Worm (Caenorhabditis elegans) whole organism, young adult: Measurements from ENCODE around the gene C33D3.5.

Source experiments
- C06A6.2 ChIP-seq: fragments of 200-800 bp; sonication (Bioruptor generic); conservative IDR thresholded peaks from 2 replicates; pipeline ENCODE4 v1.3.6; 2022; ENCODE audit warnings: missing genetic modification characterization, missing compliant biosample characterization
- F10E7.11 ChIP-seq: sonication (generic microtip); optimal IDR thresholded peaks from 2 replicates; lab custom pipeline; 2017; ENCODE audit warnings: mild to moderate bottlenecking, missing genetic modification characterization, moderate library complexity, missing compliant biosample characterization
- F37B4.10 ChIP-seq: fragments of 200-800 bp; sonication (Bioruptor generic); IDR thresholded peaks from 2 replicates; pipeline ENCODE4 v1.3.6; 2022; ENCODE audit warnings: missing genetic modification characterization, missing compliant biosample characterization
- F52B5.7 ChIP-seq: sonication (generic microtip); optimal IDR thresholded peaks from 2 replicates; lab custom pipeline; 2016; ENCODE audit warnings: mild to moderate bottlenecking, missing genetic modification characterization, missing compliant biosample characterization
- F57C9.4 ChIP-seq: sonication (generic microtip); optimal IDR thresholded peaks from 2 replicates; lab custom pipeline; 2017; ENCODE audit warnings: mild to moderate bottlenecking, missing genetic modification characterization, missing compliant biosample characterization
- K11D2.4 ChIP-seq: fragments of 200-800 bp; sonication (Bioruptor generic); IDR thresholded peaks from 2 replicates; pipeline ENCODE4 v1.3.6; 2022; ENCODE audit warnings: missing genetic modification reagents, missing genetic modification characterization, missing compliant biosample characterization
- T26A5.8 ChIP-seq: sonication (generic microtip); optimal IDR thresholded peaks from 2 replicates; lab custom pipeline; 2016; ENCODE audit warnings: missing genetic modification characterization, missing compliant biosample characterization
- Y53F4B.3 ChIP-seq: fragments of 200-800 bp; sonication (Bioruptor generic); IDR thresholded peaks from 2 replicates; pipeline ENCODE4 v1.3.6; 2022; ENCODE audit warnings: missing genetic modification reagents, missing genetic modification characterization, missing compliant biosample characterization
- Y79H2A.3 ChIP-seq: fragments of 200-800 bp; sonication (Bioruptor generic); conservative IDR thresholded peaks from 2 replicates; pipeline ENCODE4 v1.3.6; 2022; ENCODE audit warnings: missing genetic modification reagents, missing genetic modification characterization, missing compliant biosample characterization
- ZK185.1 ChIP-seq: sonication (generic microtip); optimal IDR thresholded peaks from 2 replicates; lab custom pipeline; 2016; ENCODE audit warnings: mild to moderate bottlenecking, missing genetic modification characterization, missing compliant biosample characterization; ENCODE audit not compliant: poor library complexity, severe bottlenecking
- aptf-3 ChIP-seq: fragments of 200-800 bp; sonication (Bioruptor generic); IDR thresholded peaks from 2 replicates; pipeline ENCODE4 v1.3.6; 2022; ENCODE audit warnings: missing genetic modification characterization, missing compliant biosample characterization
- atf-7 ChIP-seq: sonication (generic microtip); optimal IDR thresholded peaks from 2 replicates; lab custom pipeline; 2017; ENCODE audit warnings: mild to moderate bottlenecking, missing genetic modification characterization, missing compliant biosample characterization
- attf-3 ChIP-seq: fragments of 200-800 bp; sonication (Bioruptor generic); conservative IDR thresholded peaks from 2 replicates; pipeline ENCODE4 v1.3.6; 2022; ENCODE audit warnings: missing genetic modification reagents, missing genetic modification characterization, missing compliant biosample characterization
- attf-5 ChIP-seq: fragments of 200-800 bp; sonication (Bioruptor generic); optimal IDR thresholded peaks from 2 replicates; lab custom pipeline; 2018; ENCODE audit warnings: mild to moderate bottlenecking, missing genetic modification characterization, missing compliant biosample characterization
- attf-6 ChIP-seq: fragments of 200-800 bp; sonication (Bioruptor generic); IDR thresholded peaks from 2 replicates; pipeline ENCODE4 v1.3.6; 2022; ENCODE audit warnings: missing genetic modification reagents, missing genetic modification characterization, missing compliant biosample characterization
- ccch-3 ChIP-seq: fragments of 200-800 bp; sonication (Bioruptor generic); optimal IDR thresholded peaks from 2 replicates; lab custom pipeline; 2018; ENCODE audit warnings: mild to moderate bottlenecking, missing genetic modification characterization, missing compliant biosample characterization
- cebp-1 ChIP-seq, 2 experiments: fragments of 200-800 bp in 1 of 2; sonication (Bioruptor generic) in 1 of 2; sonication (generic microtip) in 1 of 2; IDR thresholded peaks in 1 of 2; optimal IDR thresholded peaks in 1 of 2; 2 replicates each; pipeline versions ENCODE4 v1.3.6 to Lab custom; 2017 to 2022; ENCODE audit warnings: missing compliant biosample characterization in 2 of 2, missing genetic modification characterization in 2 of 2, mild to moderate bottlenecking in 1 of 2, missing genetic modification reagents in 1 of 2, moderate library complexity in 1 of 2
- cebp-2 ChIP-seq: fragments of 200-800 bp; sonication (Bioruptor generic); IDR thresholded peaks from 2 replicates; pipeline ENCODE4 v1.3.6; 2022; ENCODE audit warnings: missing genetic modification characterization, missing compliant biosample characterization
- ceh-27 ChIP-seq: fragments of 200-800 bp; sonication (Bioruptor generic); optimal IDR thresholded peaks from 2 replicates; lab custom pipeline; 2018; ENCODE audit warnings: mild to moderate bottlenecking, missing genetic modification characterization, moderate library complexity, missing compliant biosample characterization
- ceh-58 ChIP-seq: fragments of 200-800 bp; sonication (Bioruptor generic); IDR thresholded peaks from 2 replicates; pipeline ENCODE4 v1.3.6; 2022; ENCODE audit warnings: missing genetic modification characterization, missing compliant biosample characterization
- egl-44 ChIP-seq: fragments of 200-800 bp; sonication (Bioruptor generic); IDR thresholded peaks from 2 replicates; pipeline ENCODE4 v1.3.6; 2022; ENCODE audit warnings: missing genetic modification reagents, missing genetic modification characterization, missing compliant biosample characterization
- gei-17 ChIP-seq: fragments of 200-800 bp; sonication (Bioruptor generic); optimal IDR thresholded peaks from 2 replicates; lab custom pipeline; 2018; ENCODE audit warnings: mild to moderate bottlenecking, missing genetic modification characterization, missing compliant biosample characterization
- him-1 ChIP-seq: sonication (generic microtip); optimal IDR thresholded peaks from 2 replicates; lab custom pipeline; 2016; ENCODE audit warnings: missing genotype, missing genetic modification reagents, missing genetic modification characterization, missing compliant biosample characterization
- hlh-12 ChIP-seq: sonication (generic microtip); optimal IDR thresholded peaks from 2 replicates; lab custom pipeline; 2016; ENCODE audit warnings: missing genetic modification characterization, missing compliant biosample characterization
- hmg-1.2 ChIP-seq: fragments of 200-800 bp; sonication (Bioruptor generic); IDR thresholded peaks from 2 replicates; pipeline ENCODE4 v1.3.6; 2022; ENCODE audit warnings: missing genetic modification reagents, missing genetic modification characterization, missing compliant biosample characterization
- hmg-20 ChIP-seq: fragments of 200-800 bp; sonication (Bioruptor generic); IDR thresholded peaks from 2 replicates; pipeline ENCODE4 v1.3.6; 2022; ENCODE audit warnings: missing genetic modification reagents, missing genetic modification characterization, missing compliant biosample characterization
- let-607 ChIP-seq, 2 experiments: fragments of 200-800 bp in 1 of 2; sonication (Bioruptor generic) in 1 of 2; sonication (generic microtip) in 1 of 2; optimal IDR thresholded peaks; 2 replicates each; lab custom pipeline; 2016 to 2018; ENCODE audit warnings: mild to moderate bottlenecking in 2 of 2, missing compliant biosample characterization in 2 of 2, missing genetic modification characterization in 2 of 2, moderate library complexity in 2 of 2, missing genotype in 1 of 2
- lin-26 ChIP-seq: fragments of 200-800 bp; sonication (Bioruptor generic); IDR thresholded peaks from 2 replicates; pipeline ENCODE4 v1.3.6; 2022; ENCODE audit warnings: missing genetic modification reagents, missing genetic modification characterization, missing compliant biosample characterization
- lin-35 ChIP-seq, 3 experiments: fragments of 150-350 bp in 2 of 3; sonication (generic microtip) in 1 of 3; optimal IDR thresholded peaks; 2 replicates each; lab custom pipeline; 2014 to 2018; ENCODE audit warnings: missing biosample characterization in 3 of 3, missing genetic modification characterization in 3 of 3, missing genetic modification reagents in 3 of 3
- lin-40 ChIP-seq: sonication (generic microtip); optimal IDR thresholded peaks from 2 replicates; lab custom pipeline; 2016; ENCODE audit warnings: missing genetic modification characterization, mild to moderate bottlenecking, missing compliant biosample characterization, missing genotype, missing genetic modification reagents
- lin-54 ChIP-seq: fragments of 200-800 bp; sonication (Bioruptor generic); optimal IDR thresholded peaks from 2 replicates; lab custom pipeline; 2018; ENCODE audit warnings: mild to moderate bottlenecking, missing genetic modification characterization, missing compliant biosample characterization
- lir-1 ChIP-seq: fragments of 200-800 bp; sonication (Bioruptor generic); conservative IDR thresholded peaks from 2 replicates; pipeline ENCODE4 v1.3.6; 2022; ENCODE audit warnings: missing genetic modification reagents, missing genetic modification characterization, missing compliant biosample characterization
- madf-10 ChIP-seq: sonication (generic microtip); optimal IDR thresholded peaks from 2 replicates; lab custom pipeline; 2016; ENCODE audit warnings: mild to moderate bottlenecking, missing genetic modification characterization, missing compliant biosample characterization
- madf-6 ChIP-seq: fragments of 200-800 bp; sonication (Bioruptor generic); IDR thresholded peaks from 2 replicates; pipeline ENCODE4 v1.3.6; 2022; ENCODE audit warnings: missing genetic modification reagents, missing genetic modification characterization, missing compliant biosample characterization
- nfya-1 ChIP-seq: sonication (generic microtip); optimal IDR thresholded peaks from 2 replicates; lab custom pipeline; 2017; ENCODE audit warnings: antibody characterized with exemption, missing compliant biosample characterization, missing genetic modification characterization, borderline replicate concordance; ENCODE audit not compliant: insufficient read depth
- nfyb-1 ChIP-seq: fragments of 200-800 bp; sonication (Bioruptor generic); IDR thresholded peaks from 2 replicates; pipeline ENCODE4 v1.3.6; 2022; ENCODE audit warnings: missing genetic modification reagents, missing genetic modification characterization, missing compliant biosample characterization
- nhr-80 ChIP-seq: sonication (generic microtip); optimal IDR thresholded peaks from 2 replicates; lab custom pipeline; 2016; ENCODE audit warnings: missing genetic modification characterization, missing compliant biosample characterization
- nhr-90 ChIP-seq: sonication (generic microtip); optimal IDR thresholded peaks from 2 replicates; lab custom pipeline; 2016; ENCODE audit warnings: missing genotype, mild to moderate bottlenecking, missing genetic modification characterization, missing compliant biosample characterization
- pha-4 ChIP-seq: fragments of 150-350 bp; sonication (generic microtip); optimal IDR thresholded peaks from 2 replicates; lab custom pipeline; 2014; ENCODE audit warnings: missing biosample characterization, missing genetic modification reagents, missing genetic modification characterization
- rec-8 ChIP-seq, 2 experiments: sonication (generic microtip); optimal IDR thresholded peaks; 2 replicates each; lab custom pipeline; 2016; ENCODE audit warnings: mild to moderate bottlenecking in 2 of 2, missing genetic modification characterization in 2 of 2, missing genetic modification reagents in 2 of 2, missing genotype in 2 of 2, missing biosample characterization in 1 of 2, missing compliant biosample characterization in 1 of 2, moderate library complexity in 1 of 2
- sdz-38 ChIP-seq: sonication (generic microtip); optimal IDR thresholded peaks from 2 replicates; lab custom pipeline; 2016; ENCODE audit warnings: missing genotype, missing genetic modification characterization, missing compliant biosample characterization
- snpc-1.1 ChIP-seq: sonication (generic microtip); optimal IDR thresholded peaks from 2 replicates; lab custom pipeline; 2017; ENCODE audit warnings: missing genetic modification characterization, mild to moderate bottlenecking, missing compliant biosample characterization, antibody characterized with exemption, moderate library complexity, missing genotype, missing genetic modification reagents; ENCODE audit not compliant: insufficient read depth
- sptf-2 ChIP-seq: fragments of 200-800 bp; sonication (Bioruptor generic); optimal IDR thresholded peaks from 2 replicates; lab custom pipeline; 2018; ENCODE audit warnings: mild to moderate bottlenecking, missing genetic modification characterization, missing compliant biosample characterization
- tbp1 ChIP-seq: fragments of 200-800 bp; sonication (Bioruptor generic); optimal IDR thresholded peaks from 2 replicates; lab custom pipeline; 2018; ENCODE audit warnings: mild to moderate bottlenecking, missing genetic modification characterization, missing compliant biosample characterization
- tbx-9 ChIP-seq: sonication (generic microtip); optimal IDR thresholded peaks from 2 replicates; lab custom pipeline; 2016; ENCODE audit warnings: borderline replicate concordance, missing genetic modification characterization, inconsistent platforms, missing compliant biosample characterization
- unc-130 ChIP-seq: sonication (generic microtip); optimal IDR thresholded peaks from 2 replicates; lab custom pipeline; 2016; ENCODE audit warnings: missing genetic modification reagents, missing genetic modification characterization, missing compliant biosample characterization
- zim-3 ChIP-seq: sonication (generic microtip); optimal IDR thresholded peaks from 2 replicates; lab custom pipeline; 2017; ENCODE audit warnings: mild to moderate bottlenecking, missing genetic modification characterization, moderate library complexity, missing compliant biosample characterization
- ztf-18 ChIP-seq: sonication (generic microtip); optimal IDR thresholded peaks from 2 replicates; lab custom pipeline; 2016; ENCODE audit warnings: missing genotype, mild to moderate bottlenecking, missing genetic modification characterization, missing compliant biosample characterization

C33D3.5 gene

DNA sequence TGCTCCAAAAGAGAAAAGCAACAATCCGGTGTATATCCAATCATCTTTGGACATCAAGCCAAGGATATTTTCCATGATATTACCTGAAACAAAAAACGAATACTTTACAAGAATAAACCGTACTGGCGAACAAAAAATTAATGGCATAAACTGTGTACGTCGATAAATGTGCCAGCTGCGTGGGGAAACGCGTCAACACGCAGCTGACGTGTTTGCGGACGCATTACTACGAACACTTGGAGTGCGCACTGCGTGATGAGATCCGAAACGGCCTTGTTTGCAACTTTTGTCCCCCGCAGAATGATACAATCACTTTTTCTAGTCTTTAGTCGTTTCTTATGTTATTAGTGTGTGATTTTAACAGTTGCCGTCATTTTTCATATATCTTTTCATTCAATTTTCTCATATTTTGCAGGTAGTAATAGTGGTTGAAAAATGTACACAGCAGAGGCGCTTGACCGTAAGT is 33.4 kb downstream of the C33D3.5 start, which contains the start of the genes mboa-7 and git-1:
Gene mboa-7, minus strand, starts transcription at position 83 of the 466 bp plus-strand sequence.
Gene git-1, plus strand, starts transcription at position 416 of the 466 bp plus-strand sequence.
- no peak for TF ChIP-seq hmg-1.2 (GFP tag; lab: Robert Waterston, UW)
- TF ChIP-seq sdz-38, result no peak
- no peak for TF ChIP-seq aptf-3 (GFP tag; lab: Robert Waterston, UW)
- no peak for TF ChIP-seq egl-44 (GFP tag; lab: Robert Waterston, UW)
- TF ChIP-seq lin-35 (GFP tag; optimal IDR thresholded peaks at IDR 0.05; lab: Kevin White, UChicago), result no peak
- TF ChIP-seq K11D2.4 (GFP tag; lab: Robert Waterston, UW), result no peak
- no peak for TF ChIP-seq Y79H2A.3 (GFP tag; lab: Robert Waterston, UW)
- TF ChIP-seq ccch-3 (GFP tag; lab: Kevin White, UChicago), result no peak
- no peak for TF ChIP-seq attf-6 (GFP tag; lab: Robert Waterston, UW)
- TF ChIP-seq cebp-1 (GFP tag; IDR thresholded peaks at IDR 0.05; lab: Robert Waterston, UW), result no peak
- TF ChIP-seq cebp-1 (tag; optimal IDR thresholded peaks at IDR 0.05; lab: Kevin White, UChicago), result peak; percentile 59
- no peak for TF ChIP-seq rec-8 (tag; optimal IDR thresholded peaks at IDR 0.05; lab: Kevin White, UChicago)
- TF ChIP-seq gei-17 (GFP tag; lab: Kevin White, UChicago), result no peak
- no peak for TF ChIP-seq lir-1 (GFP tag; lab: Robert Waterston, UW)
- no peak for TF ChIP-seq snpc-1.1 (tag; lab: Kevin White, UChicago)
- no peak for TF ChIP-seq madf-10 (tag; lab: Kevin White, UChicago)
- no peak for TF ChIP-seq let-607 (tag; optimal IDR thresholded peaks at IDR 0.05; lab: Kevin White, UChicago)
- no peak for TF ChIP-seq him-1 (tag; lab: Kevin White, UChicago)
- TF ChIP-seq madf-6, result no peak
- TF ChIP-seq ceh-58, result no peak
- TF ChIP-seq nfyb-1 (GFP tag; lab: Robert Waterston, UW), result no peak
- TF ChIP-seq cebp-2 (GFP tag; lab: Robert Waterston, UW), result no peak
- no peak for TF ChIP-seq F10E7.11 (tag; lab: Kevin White, UChicago)
- no peak for TF ChIP-seq F57C9.4 (tag; lab: Kevin White, UChicago)
- no peak for TF ChIP-seq tbx-9
- TF ChIP-seq attf-5 (GFP tag; lab: Kevin White, UChicago), result peak; percentile 6
- no peak for TF ChIP-seq ZK185.1 (tag; lab: Kevin White, UChicago)
- TF ChIP-seq nfya-1 (tag; lab: Kevin White, UChicago), result no peak
- TF ChIP-seq pha-4 (tag; lab: Kevin White, UChicago), result no peak
- TF ChIP-seq sptf-2, result no peak
- no peak for TF ChIP-seq lin-54 (GFP tag; lab: Kevin White, UChicago)
- no peak for TF ChIP-seq T26A5.8
- no peak for TF ChIP-seq Y53F4B.3 (GFP tag; lab: Robert Waterston, UW)
- peak; percentile 51 for TF ChIP-seq lin-40
- no peak for TF ChIP-seq F37B4.10 (GFP tag; lab: Robert Waterston, UW)
- TF ChIP-seq ztf-18 (tag; lab: Kevin White, UChicago), result peak; percentile 91
- 0 out of 2 replicates have a peak, but pooled peaks have one; percentile 11 for TF ChIP-seq C06A6.2
- TF ChIP-seq zim-3 (tag; lab: Kevin White, UChicago), result no peak
- TF ChIP-seq lin-26 (GFP tag; lab: Robert Waterston, UW), result no peak
- TF ChIP-seq ceh-27 (GFP tag; lab: Kevin White, UChicago), result peak; percentile 15
- no peak for TF ChIP-seq unc-130 (GFP tag; lab: Kevin White, UChicago)
- TF ChIP-seq F52B5.7 (tag; lab: Kevin White, UChicago), result no peak
- peak; percentile 71 for TF ChIP-seq nhr-80 (tag; lab: Kevin White, UChicago)
- TF ChIP-seq hlh-12 (tag; lab: Kevin White, UChicago), result no peak
- TF ChIP-seq hmg-20 (GFP tag; lab: Robert Waterston, UW), result no peak
- no peak for TF ChIP-seq attf-3
- peak; percentile 20 for TF ChIP-seq tbp1
- no peak for TF ChIP-seq atf-7
- no peak for TF ChIP-seq nhr-90 (tag; lab: Kevin White, UChicago)
